Fruit fly (Drosophila melanogaster) whole organism, embryonic: ENCODE results near the gene clumsy.

ENCODE experiments used
- B-H1 ChIP-seq: fragments of 200-800 bp; sonication (Bioruptor generic); IDR thresholded peaks from 3 replicates; pipeline ENCODE4 v1.3.6; 2022; ENCODE audit warnings: missing biosample characterization, missing genetic modification characterization
- CG10565 ChIP-seq: fragments of 200-800 bp; sonication (Bioruptor generic); optimal IDR thresholded peaks from 3 replicates; lab custom pipeline; 2016; ENCODE audit warnings: missing biosample characterization, mild to moderate bottlenecking, missing genetic modification characterization
- CG13624 ChIP-seq: fragments of 200-800 bp; sonication (Bioruptor generic); optimal IDR thresholded peaks from 2 replicates; lab custom pipeline; 2016; ENCODE audit warnings: missing biosample characterization, missing genetic modification characterization
- CG13894 ChIP-seq: fragments of 200-800 bp; sonication (Bioruptor generic); optimal IDR thresholded peaks from 3 replicates; lab custom pipeline; 2018; ENCODE audit warnings: missing biosample characterization, mild to moderate bottlenecking, missing genetic modification characterization, moderate library complexity
- CG15696 ChIP-seq: fragments of 200-800 bp; sonication (Bioruptor generic); optimal IDR thresholded peaks from 2 replicates; lab custom pipeline; 2019; ENCODE audit warnings: missing biosample characterization, mild to moderate bottlenecking, missing genetic modification characterization, moderate library complexity
- CG1647 ChIP-seq: fragments of 200-800 bp; sonication (Bioruptor generic); optimal IDR thresholded peaks from 3 replicates; lab custom pipeline; 2016; ENCODE audit warnings: missing biosample characterization, missing genetic modification characterization
- CG17612 ChIP-seq: fragments of 200-800 bp; sonication (Bioruptor generic); IDR thresholded peaks from 2 replicates; pipeline ENCODE4 v1.3.6; 2022; ENCODE audit warnings: missing biosample characterization, missing genetic modification characterization
- CG3163 ChIP-seq: fragments of 200-800 bp; sonication (Bioruptor generic); optimal IDR thresholded peaks from 3 replicates; lab custom pipeline; 2016; ENCODE audit warnings: missing biosample characterization, missing genetic modification characterization
- CG34376 ChIP-seq: fragments of 200-800 bp; sonication (Bioruptor generic); optimal IDR thresholded peaks from 2 replicates; lab custom pipeline; 2018; ENCODE audit warnings: missing biosample characterization, mild to moderate bottlenecking, missing genetic modification characterization
- CG4424 ChIP-seq: fragments of 200-800 bp; sonication (Bioruptor generic); optimal IDR thresholded peaks from 3 replicates; lab custom pipeline; 2016; ENCODE audit warnings: missing biosample characterization, missing genetic modification characterization
- CG6683 ChIP-seq: fragments of 200-800 bp; sonication (Bioruptor generic); optimal IDR thresholded peaks from 2 replicates; lab custom pipeline; 2017; ENCODE audit warnings: missing biosample characterization, mild to moderate bottlenecking, missing genetic modification characterization, missing genetic modification reagents
- CG6813 ChIP-seq: fragments of 200-800 bp; sonication (Bioruptor generic); optimal IDR thresholded peaks from 2 replicates; lab custom pipeline; 2017; ENCODE audit warnings: missing biosample characterization, missing genetic modification characterization, mild to moderate bottlenecking, moderate library complexity, missing genetic modification reagents
- CG7987 ChIP-seq: fragments of 200-800 bp; sonication (Bioruptor generic); optimal IDR thresholded peaks from 2 replicates; lab custom pipeline; 2018; ENCODE audit warnings: missing biosample characterization, mild to moderate bottlenecking, missing genetic modification characterization, moderate library complexity
- CG8944 ChIP-seq: fragments of 200-800 bp; sonication (Bioruptor generic); optimal IDR thresholded peaks from 3 replicates; lab custom pipeline; 2016; ENCODE audit warnings: missing biosample characterization, missing genetic modification characterization
- CG9727 ChIP-seq: fragments of 200-800 bp; sonication (Bioruptor generic); optimal IDR thresholded peaks from 3 replicates; lab custom pipeline; 2017; ENCODE audit warnings: missing biosample characterization, mild to moderate bottlenecking, missing genetic modification characterization
- D19B ChIP-seq: fragments of 200-800 bp; sonication (Bioruptor generic); optimal IDR thresholded peaks from 2 replicates; lab custom pipeline; 2017; ENCODE audit warnings: missing biosample characterization, mild to moderate bottlenecking, missing genetic modification characterization
- ERR ChIP-seq: fragments of 200-800 bp; sonication (Bioruptor generic); optimal IDR thresholded peaks from 2 replicates; lab custom pipeline; 2016; ENCODE audit warnings: missing biosample characterization, missing genetic modification characterization
- Hand ChIP-seq: fragments of 200-800 bp; sonication (Bioruptor generic); optimal IDR thresholded peaks from 2 replicates; lab custom pipeline; 2017; ENCODE audit warnings: mild to moderate bottlenecking, missing biosample characterization, missing genetic modification reagents, missing genetic modification characterization
- Neu2 ChIP-seq: fragments of 200-800 bp; sonication (Bioruptor generic); optimal IDR thresholded peaks from 3 replicates; lab custom pipeline; 2016; ENCODE audit warnings: missing biosample characterization, missing genetic modification characterization, borderline replicate concordance
- Rfx ChIP-seq: fragments of 200-800 bp; sonication (Bioruptor generic); IDR thresholded peaks from 2 replicates; pipeline ENCODE4 v1.3.6; 2022; ENCODE audit warnings: missing biosample characterization, missing genetic modification characterization
- Sox100B ChIP-seq: fragments of 200-800 bp; sonication (Bioruptor generic); optimal IDR thresholded peaks from 3 replicates; lab custom pipeline; 2018; ENCODE audit warnings: missing biosample characterization, mild to moderate bottlenecking, missing genetic modification characterization
- Sox102F ChIP-seq: fragments of 200-800 bp; sonication (Bioruptor generic); optimal IDR thresholded peaks from 2 replicates; lab custom pipeline; 2018; ENCODE audit warnings: missing biosample characterization, mild to moderate bottlenecking, missing genetic modification characterization, moderate library complexity
- Stat92E ChIP-seq, 3 experiments: fragments of >200 bp in 2 of 3; fragments of 200-800 bp in 1 of 3; sonication (Bioruptor generic) in 1 of 3; optimal IDR thresholded peaks; 2 replicates each; lab custom pipeline; 2017 to 2019; ENCODE audit warnings: missing biosample characterization in 3 of 3, missing genetic modification characterization in 3 of 3, mild to moderate bottlenecking in 1 of 3, moderate library complexity in 1 of 3
- Xbp1 ChIP-seq: fragments of 200-800 bp; sonication (Bioruptor generic); optimal IDR thresholded peaks from 3 replicates; lab custom pipeline; 2016; ENCODE audit warnings: missing biosample characterization, mild to moderate bottlenecking, missing genetic modification characterization
- bowl ChIP-seq: fragments of 200-800 bp; sonication (Bioruptor generic); IDR thresholded peaks from 2 replicates; pipeline ENCODE4 v1.3.6; 2022; ENCODE audit warnings: missing biosample characterization, missing genetic modification characterization
- cad ChIP-seq: fragments of >200 bp; optimal IDR thresholded peaks from 2 replicates; lab custom pipeline; 2017; ENCODE audit warnings: missing biosample characterization, missing genetic modification characterization
- chinmo ChIP-seq: fragments of 200-800 bp; sonication (Bioruptor generic); IDR thresholded peaks from 4 replicates; pipeline ENCODE4 v1.3.6; 2022; ENCODE audit warnings: missing biosample characterization, missing genetic modification characterization; ENCODE audit not compliant: partially characterized antibody
- crc ChIP-seq: fragments of 200-800 bp; sonication (Bioruptor generic); optimal IDR thresholded peaks from 2 replicates; lab custom pipeline; 2016; ENCODE audit warnings: missing biosample characterization, missing genetic modification characterization
- cwo ChIP-seq: fragments of 200-800 bp; sonication (Bioruptor generic); optimal IDR thresholded peaks from 3 replicates; lab custom pipeline; 2017; ENCODE audit warnings: missing biosample characterization, missing genetic modification characterization, mild to moderate bottlenecking, moderate library complexity, missing genetic modification reagents
- disco-r ChIP-seq: fragments of 200-800 bp; sonication (Bioruptor generic); optimal IDR thresholded peaks from 2 replicates; lab custom pipeline; 2016; ENCODE audit warnings: missing biosample characterization, missing genetic modification characterization
- dmrt11E ChIP-seq: fragments of 200-800 bp; sonication (Bioruptor generic); optimal IDR thresholded peaks from 3 replicates; lab custom pipeline; 2018; ENCODE audit warnings: missing biosample characterization, mild to moderate bottlenecking, missing genetic modification characterization, moderate library complexity
- dpn ChIP-seq, 2 experiments: fragments of 200-800 bp; sonication (Bioruptor generic); optimal IDR thresholded peaks; 3 replicates each; lab custom pipeline; 2016; ENCODE audit warnings: missing biosample characterization in 2 of 2, missing genetic modification characterization in 2 of 2
- exex ChIP-seq: fragments of 200-800 bp; sonication (Bioruptor generic); optimal IDR thresholded peaks from 4 replicates; lab custom pipeline; 2018; ENCODE audit warnings: missing biosample characterization, mild to moderate bottlenecking, missing genetic modification characterization, moderate library complexity
- grau ChIP-seq: fragments of 200-800 bp; optimal IDR thresholded peaks from 3 replicates; lab custom pipeline; 2019; ENCODE audit warnings: missing biosample characterization, mild to moderate bottlenecking, missing genetic modification characterization, moderate library complexity
- gsb-n ChIP-seq: fragments of 200-800 bp; sonication (Bioruptor generic); optimal IDR thresholded peaks from 3 replicates; lab custom pipeline; 2018; ENCODE audit warnings: missing biosample characterization, mild to moderate bottlenecking, missing genetic modification characterization
- hbn ChIP-seq: fragments of 200-800 bp; sonication (Bioruptor generic); IDR thresholded peaks from 2 replicates; pipeline ENCODE4 v1.3.6; 2022; ENCODE audit warnings: missing biosample characterization, missing genetic modification characterization; ENCODE audit not compliant: partially characterized antibody
- luna ChIP-seq: fragments of 200-800 bp; sonication (Bioruptor generic); optimal IDR thresholded peaks from 2 replicates; lab custom pipeline; 2016; ENCODE audit warnings: missing biosample characterization, missing genetic modification characterization
- maf-S ChIP-seq: fragments of 200-800 bp; sonication (Bioruptor generic); optimal IDR thresholded peaks from 2 replicates; lab custom pipeline; 2016; ENCODE audit warnings: missing biosample characterization, missing genetic modification characterization
- mam ChIP-seq: fragments of 200-800 bp; sonication (Bioruptor generic); optimal IDR thresholded peaks from 3 replicates; lab custom pipeline; 2016; ENCODE audit warnings: missing biosample characterization, missing genetic modification characterization
- org-1 ChIP-seq: fragments of 200-800 bp; sonication (Bioruptor generic); optimal IDR thresholded peaks from 2 replicates; lab custom pipeline; 2017; ENCODE audit warnings: missing biosample characterization, missing genetic modification characterization
- row ChIP-seq: fragments of 200-800 bp; sonication (Bioruptor generic); IDR thresholded peaks from 3 replicates; pipeline ENCODE4 v1.3.6; 2022; ENCODE audit warnings: missing biosample characterization, missing genetic modification characterization
- sim ChIP-seq: fragments of 200-800 bp; sonication (Bioruptor generic); IDR thresholded peaks from 2 replicates; pipeline ENCODE4 v1.3.6; 2022; ENCODE audit warnings: missing biosample characterization, missing genetic modification characterization
- tll ChIP-seq, 2 experiments: fragments of 200-800 bp in 1 of 2; fragments of >200 bp in 1 of 2; sonication (Bioruptor generic) in 1 of 2; optimal IDR thresholded peaks; 2 replicates each; lab custom pipeline; 2017 to 2019; ENCODE audit warnings: missing biosample characterization in 2 of 2, missing genetic modification characterization in 2 of 2, mild to moderate bottlenecking in 1 of 2, moderate library complexity in 1 of 2
- tx ChIP-seq: fragments of 200-800 bp; sonication (Bioruptor generic); optimal IDR thresholded peaks from 2 replicates; lab custom pipeline; 2016; ENCODE audit warnings: missing biosample characterization, missing genetic modification characterization
- unc-4 ChIP-seq: fragments of 200-800 bp; sonication (Bioruptor generic); IDR thresholded peaks from 2 replicates; pipeline ENCODE4 v1.3.6; 2022; ENCODE audit warnings: missing biosample characterization, missing genetic modification characterization; ENCODE audit not compliant: partially characterized antibody
- unpg ChIP-seq: fragments of 200-800 bp; sonication (Bioruptor generic); optimal IDR thresholded peaks from 3 replicates; lab custom pipeline; 2018; ENCODE audit warnings: missing biosample characterization, mild to moderate bottlenecking, missing genetic modification characterization, moderate library complexity
- usp ChIP-seq: fragments of >200 bp; optimal IDR thresholded peaks from 2 replicates; lab custom pipeline; 2017; ENCODE audit warnings: missing biosample characterization, missing genetic modification characterization
- vfl ChIP-seq: fragments of 200-800 bp; sonication (Bioruptor generic); optimal IDR thresholded peaks from 2 replicates; lab custom pipeline; 2016; ENCODE audit warnings: missing biosample characterization, missing genetic modification characterization
- vnd ChIP-seq: fragments of 200-800 bp; sonication (Bioruptor generic); IDR thresholded peaks from 3 replicates; pipeline ENCODE4 v1.3.6; 2022; ENCODE audit warnings: missing biosample characterization, missing genetic modification characterization; ENCODE audit not compliant: partially characterized antibody
- yki ChIP-seq: fragments of >200 bp; optimal IDR thresholded peaks from 3 replicates; lab custom pipeline; 2018

clumsy gene

dm6 chr2L:21214961-21215362, 8.7 kb downstream of the clumsy start (continued):
- TF ChIP-seq grau (tag; lab: Kevin White, UChicago) (no peak), Sox102F (GFP tag; lab: Kevin White, UChicago) (no peak), CG13894 (tag; lab: Kevin White, UChicago) (peak; percentile 61), exex (tag; lab: Kevin White, UChicago) (peak; percentile 60), unpg (GFP tag; lab: Kevin White, UChicago) (no peak), Sox100B (GFP tag; lab: Kevin White, UChicago) (no peak), luna (GFP tag; lab: Kevin White, UChicago) (no peak), unc-4 (GFP tag; lab: Robert Waterston, UW) (no peak), D19B (GFP tag; lab: Kevin White, UChicago) (no peak), CG9727 (GFP tag; lab: Kevin White, UChicago) (peak; percentile 5), tx (GFP tag; lab: Kevin White, UChicago) (peak; percentile 15), CG6683 (GFP tag; lab: Kevin White, UChicago) (no peak), mam (GFP tag; lab: Kevin White, UChicago) (peak; percentile 19), disco-r (GFP tag; lab: Kevin White, UChicago) (no peak), vfl (GFP tag; lab: Kevin White, UChicago) (peak; percentile 3), CG7987 (GFP tag; lab: Kevin White, UChicago) (no peak), Xbp1 (GFP tag; lab: Kevin White, UChicago) (peak; percentile 26), CG13624 (GFP tag; lab: Kevin White, UChicago) (peak; percentile 22), Rfx (GFP tag; lab: Robert Waterston, UW) (peak; percentile 42; the same call in 1 of the 2 replicates), CG6813 (GFP tag; lab: Kevin White, UChicago) (no peak), dmrt11E (tag; lab: Kevin White, UChicago) (peak; percentile 19), CG3163 (GFP tag; lab: Kevin White, UChicago) (peak; percentile 9), gsb-n (peak; percentile 12), bowl (GFP tag; lab: Robert Waterston, UW) (peak; percentile 15; the same call in 1 of the 2 replicates), ERR (GFP tag; lab: Kevin White, UChicago) (peak; percentile 24), cwo (GFP tag; lab: Kevin White, UChicago) (no peak), crc (GFP tag; lab: Kevin White, UChicago) (no peak), Stat92E (GFP tag; optimal IDR thresholded peaks at IDR 0.05; lab: Kevin White, UChicago) (peak in 1 of 3 experiments; percentile 57), CG34376 (GFP tag; lab: Kevin White, UChicago) (peak; percentile 60), hbn (GFP tag; lab: Robert Waterston, UW) (no peak), CG17612 (GFP tag; lab: Robert Waterston, UW) (no peak), Hand (GFP tag; lab: Kevin White, UChicago) (no peak), CG8944 (GFP tag; lab: Kevin White, UChicago) (peak; percentile 47), maf-S (no peak), CG15696 (tag; lab: Kevin White, UChicago) (peak; percentile 62), org-1 (no peak), sim (no peak), tll (GFP tag; optimal IDR thresholded peaks at IDR 0.05; lab: Kevin White, UChicago) (no peak), cad (GFP tag; lab: Kevin White, UChicago) (no peak), Neu2 (GFP tag; lab: Kevin White, UChicago) (peak; percentile 2), CG4424 (GFP tag; lab: Kevin White, UChicago) (peak; percentile 2), B-H1 (no peak; the same call in 2 of the 3 replicates), CG10565 (GFP tag; lab: Kevin White, UChicago) (no peak), vnd (GFP tag; lab: Robert Waterston, UW) (no peak), row (0 out of 3 replicates have a peak, but pooled peaks have one; percentile 10), usp (GFP tag; lab: Kevin White, UChicago) (no peak), dpn (GFP tag; optimal IDR thresholded peaks at IDR 0.05; lab: Kevin White, UChicago) (peak in 1 of 2 experiments; percentile 63), chinmo (GFP tag; lab: Robert Waterston, UW) (0 out of 4 replicates have a peak, but pooled peaks have one; percentile 63), CG1647 (GFP tag; lab: Kevin White, UChicago) (peak; percentile 54), yki (lab: Kevin White, UChicago) (no peak)
